Fruit fly (Drosophila melanogaster) S2 (cell line): ENCODE measurements around the gene CG14401.

Experiments
- CG8478 ChIP-seq: fragments of >200 bp; optimal IDR thresholded peaks from 2 replicates; lab custom pipeline; 2018
- CTCF ChIP-seq, 2 experiments: fragments of >200 bp; optimal IDR thresholded peaks; 2 replicates each; lab custom pipeline; 2018

dm6 chr2L:20868921-20869320 lies 733 bp upstream of the CG14401 start:
- TF ChIP-seq CG8478 (lab: Kevin White, UChicago) (no peak), CTCF (optimal IDR thresholded peaks at IDR 0.05; lab: Kevin White, UChicago) (no peak)
